Worm (Caenorhabditis elegans) whole organism, late embryonic: ENCODE measurements around the gene C12D8.13.

Experiments
- C08G9.2 ChIP-seq: sonication (generic microtip); optimal IDR thresholded peaks from 2 replicates; lab custom pipeline; 2016; ENCODE audit warnings: mild to moderate bottlenecking, missing genetic modification characterization, moderate library complexity, missing compliant biosample characterization
- F13H6.1 ChIP-seq: sonication (generic microtip); optimal IDR thresholded peaks from 2 replicates; lab custom pipeline; 2016; ENCODE audit warnings: missing genetic modification characterization, missing compliant biosample characterization
- Y22D7AL.16 ChIP-seq: sonication (generic microtip); optimal IDR thresholded peaks from 2 replicates; lab custom pipeline; 2016; ENCODE audit warnings: missing genetic modification characterization, missing compliant biosample characterization
- ahr-1 ChIP-seq: sonication (generic microtip); optimal IDR thresholded peaks from 2 replicates; lab custom pipeline; 2016; ENCODE audit warnings: missing genetic modification characterization, missing compliant biosample characterization
- ama-1 ChIP-seq: fragments of 150-350 bp; optimal IDR thresholded peaks from 2 replicates; lab custom pipeline; 2014
- ceh-14 ChIP-seq: sonication (generic microtip); optimal IDR thresholded peaks from 2 replicates; lab custom pipeline; 2016; ENCODE audit warnings: missing genotype, missing genetic modification characterization, missing compliant biosample characterization
- ceh-18 ChIP-seq: sonication (generic microtip); optimal IDR thresholded peaks from 2 replicates; lab custom pipeline; 2016; ENCODE audit warnings: missing genetic modification characterization, missing compliant biosample characterization
- ceh-19 ChIP-seq: fragments of 200-800 bp; sonication (Bioruptor generic); optimal IDR thresholded peaks from 2 replicates; lab custom pipeline; 2018; ENCODE audit warnings: mild to moderate bottlenecking, missing genetic modification characterization, missing compliant biosample characterization
- ceh-2 ChIP-seq: sonication (generic microtip); optimal IDR thresholded peaks from 2 replicates; lab custom pipeline; 2016; ENCODE audit warnings: missing genotype, missing genetic modification characterization, missing compliant biosample characterization
- ceh-22 ChIP-seq: sonication (generic microtip); optimal IDR thresholded peaks from 2 replicates; lab custom pipeline; 2017; ENCODE audit warnings: missing biosample characterization, missing genetic modification characterization
- ceh-24 ChIP-seq: sonication (generic microtip); optimal IDR thresholded peaks from 2 replicates; lab custom pipeline; 2016; ENCODE audit warnings: mild to moderate bottlenecking, missing genetic modification characterization, missing compliant biosample characterization
- ceh-30 ChIP-seq: fragments of 150-350 bp; optimal IDR thresholded peaks from 2 replicates; lab custom pipeline; 2014; ENCODE audit warnings: missing biosample characterization, missing genetic modification characterization
- ceh-31 ChIP-seq: sonication (generic microtip); optimal IDR thresholded peaks from 2 replicates; lab custom pipeline; 2016; ENCODE audit warnings: missing genetic modification characterization, missing compliant biosample characterization
- ceh-34 ChIP-seq: sonication (generic microtip); optimal IDR thresholded peaks from 2 replicates; lab custom pipeline; 2016; ENCODE audit warnings: mild to moderate bottlenecking, missing genetic modification characterization, missing compliant biosample characterization
- ceh-45 ChIP-seq: fragments of 200-800 bp; sonication (Bioruptor generic); IDR thresholded peaks from 2 replicates; pipeline ENCODE4 v1.3.6; 2022; ENCODE audit warnings: missing genetic modification reagents, missing genetic modification characterization, missing compliant biosample characterization
- ceh-48 ChIP-seq: sonication (generic microtip); optimal IDR thresholded peaks from 2 replicates; lab custom pipeline; 2016; ENCODE audit warnings: missing genetic modification characterization, inconsistent platforms, missing compliant biosample characterization
- che-1 ChIP-seq: sonication (generic microtip); optimal IDR thresholded peaks from 2 replicates; lab custom pipeline; 2016; ENCODE audit warnings: mild to moderate bottlenecking, missing genetic modification characterization, missing compliant biosample characterization
- dve-1 ChIP-seq: sonication (generic microtip); optimal IDR thresholded peaks from 2 replicates; lab custom pipeline; 2017; ENCODE audit warnings: antibody characterized with exemption, mild to moderate bottlenecking, missing genetic modification characterization, missing compliant biosample characterization
- elt-2 ChIP-seq: sonication (generic microtip); optimal IDR thresholded peaks from 2 replicates; lab custom pipeline; 2016; ENCODE audit warnings: missing genetic modification reagents, missing genetic modification characterization, missing compliant biosample characterization
- elt-4 ChIP-seq: sonication (generic microtip); optimal IDR thresholded peaks from 2 replicates; lab custom pipeline; 2016; ENCODE audit warnings: missing genetic modification characterization, missing compliant biosample characterization
- ets-4 ChIP-seq: sonication (generic microtip); optimal IDR thresholded peaks from 2 replicates; lab custom pipeline; 2016; ENCODE audit warnings: missing genetic modification characterization, missing compliant biosample characterization
- fax-1 ChIP-seq: sonication (generic microtip); optimal IDR thresholded peaks from 2 replicates; lab custom pipeline; 2016; ENCODE audit warnings: missing genotype, missing genetic modification characterization, missing compliant biosample characterization
- fkh-10 ChIP-seq: fragments of 150-350 bp; optimal IDR thresholded peaks from 2 replicates; lab custom pipeline; 2014; ENCODE audit warnings: missing biosample characterization, missing genetic modification reagents, missing genetic modification characterization
- fkh-6 ChIP-seq: sonication (generic microtip); optimal IDR thresholded peaks from 2 replicates; lab custom pipeline; 2016; ENCODE audit warnings: missing genetic modification characterization, missing compliant biosample characterization
- hlh-13 ChIP-seq: fragments of 200-800 bp; sonication (Bioruptor generic); optimal IDR thresholded peaks from 2 replicates; lab custom pipeline; 2018; ENCODE audit warnings: mild to moderate bottlenecking, missing genetic modification characterization, missing compliant biosample characterization
- hlh-8 ChIP-seq: sonication (generic microtip); optimal IDR thresholded peaks from 2 replicates; lab custom pipeline; 2016; ENCODE audit warnings: missing genotype, missing genetic modification characterization, missing compliant biosample characterization
- lim-6 ChIP-seq: sonication (generic microtip); optimal IDR thresholded peaks from 2 replicates; lab custom pipeline; 2016; ENCODE audit warnings: missing genetic modification characterization, missing compliant biosample characterization
- lin-11 ChIP-seq: fragments of 200-800 bp; sonication (Bioruptor generic); optimal IDR thresholded peaks from 2 replicates; lab custom pipeline; 2018; ENCODE audit warnings: mild to moderate bottlenecking, missing genetic modification characterization, missing compliant biosample characterization
- madf-2 ChIP-seq: sonication (generic microtip); optimal IDR thresholded peaks from 2 replicates; lab custom pipeline; 2017; ENCODE audit warnings: missing genetic modification characterization, missing compliant biosample characterization
- nfya-1 ChIP-seq: sonication (generic microtip); optimal IDR thresholded peaks from 2 replicates; lab custom pipeline; 2017; ENCODE audit warnings: missing genetic modification characterization, mild to moderate bottlenecking, missing compliant biosample characterization, antibody characterized with exemption, moderate library complexity
- npax-4 ChIP-seq: sonication (generic microtip); optimal IDR thresholded peaks from 2 replicates; lab custom pipeline; 2016; ENCODE audit warnings: missing genetic modification characterization, missing compliant biosample characterization
- pag-3 ChIP-seq: sonication (generic microtip); optimal IDR thresholded peaks from 2 replicates; lab custom pipeline; 2016; ENCODE audit warnings: missing compliant biosample characterization, missing genetic modification characterization, borderline replicate concordance
- pat-9 ChIP-seq: fragments of 200-800 bp; sonication (Bioruptor generic); optimal IDR thresholded peaks from 2 replicates; lab custom pipeline; 2018; ENCODE audit warnings: mild to moderate bottlenecking, missing genetic modification characterization, moderate library complexity, missing compliant biosample characterization
- pax-1 ChIP-seq: fragments of 150-350 bp; optimal IDR thresholded peaks from 2 replicates; lab custom pipeline; 2014; ENCODE audit warnings: missing biosample characterization, missing genetic modification characterization
- pqm-1 ChIP-seq: sonication (generic microtip); optimal IDR thresholded peaks from 2 replicates; lab custom pipeline; 2016; ENCODE audit warnings: missing genetic modification characterization, missing compliant biosample characterization
- ref-2 ChIP-seq: sonication (generic microtip); optimal IDR thresholded peaks from 2 replicates; lab custom pipeline; 2016; ENCODE audit warnings: missing genetic modification characterization, missing compliant biosample characterization
- rnt-1 ChIP-seq: sonication (generic microtip); optimal IDR thresholded peaks from 2 replicates; lab custom pipeline; 2016; ENCODE audit warnings: missing genetic modification characterization, missing compliant biosample characterization
- sdc-2 ChIP-seq: sonication (generic microtip); optimal IDR thresholded peaks from 2 replicates; lab custom pipeline; 2016; ENCODE audit warnings: missing genotype, missing genetic modification characterization, missing compliant biosample characterization
- sox-2 ChIP-seq: fragments of 200-800 bp; sonication (Bioruptor generic); IDR thresholded peaks from 2 replicates; pipeline ENCODE4 v1.3.6; 2022; ENCODE audit warnings: missing genetic modification reagents, missing genetic modification characterization, missing compliant biosample characterization
- tbx-2 ChIP-seq: sonication (generic microtip); optimal IDR thresholded peaks from 2 replicates; lab custom pipeline; 2016; ENCODE audit warnings: missing genetic modification characterization, missing compliant biosample characterization
- tbx-7 ChIP-seq: sonication (generic microtip); optimal IDR thresholded peaks from 2 replicates; lab custom pipeline; 2016; ENCODE audit warnings: missing genotype, missing genetic modification characterization, missing compliant biosample characterization
- unc-3 ChIP-seq, 2 experiments: fragments of 200-800 bp in 1 of 2; sonication (Bioruptor generic) in 1 of 2; sonication (generic microtip) in 1 of 2; conservative IDR thresholded peaks in 1 of 2; optimal IDR thresholded peaks in 1 of 2; 2 replicates each; pipeline versions ENCODE4 v1.3.6 to Lab custom; 2016 to 2022; ENCODE audit warnings: missing compliant biosample characterization in 2 of 2, missing genetic modification characterization in 2 of 2, missing genetic modification reagents in 1 of 2
- unc-42 ChIP-seq: sonication (generic microtip); optimal IDR thresholded peaks from 2 replicates; lab custom pipeline; 2016; ENCODE audit warnings: missing genotype, missing genetic modification characterization, missing compliant biosample characterization
- unc-86 ChIP-seq: sonication (generic microtip); optimal IDR thresholded peaks from 2 replicates; lab custom pipeline; 2016; ENCODE audit warnings: missing genetic modification characterization, missing compliant biosample characterization
- zip-5 ChIP-seq: sonication (generic microtip); optimal IDR thresholded peaks from 2 replicates; lab custom pipeline; 2016; ENCODE audit warnings: missing genetic modification characterization, missing compliant biosample characterization

The C12D8.13 gene

ce11 chrV:10182984-10183383 is 37.5 kb downstream of the C12D8.13 start, which contains the start of gene ZK856.4:
Gene ZK856.4 (plus strand): TSS chrV:10183284.
- TF ChIP-seq ahr-1 (tag; lab: Kevin White, UChicago) (no peak), lim-6 (tag; lab: Kevin White, UChicago) (no peak), ets-4 (no peak), fkh-6 (tag; lab: Kevin White, UChicago) (no peak), unc-3 (GFP tag; conservative IDR thresholded peaks at IDR 0.05; lab: Robert Waterston, UW) (no peak), unc-3 (tag; optimal IDR thresholded peaks at IDR 0.05; lab: Kevin White, UChicago) (no peak), che-1 (tag; lab: Kevin White, UChicago) (no peak), nfya-1 (tag; lab: Kevin White, UChicago) (no peak), ceh-19 (GFP tag; lab: Kevin White, UChicago) (no peak), hlh-13 (no peak), dve-1 (tag; lab: Kevin White, UChicago) (no peak), madf-2 (no peak), pqm-1 (tag; lab: Kevin White, UChicago) (no peak), ceh-14 (tag; lab: Kevin White, UChicago) (no peak), ceh-24 (tag; lab: Kevin White, UChicago) (no peak), ceh-22 (no peak), pax-1 (tag; lab: Kevin White, UChicago) (no peak), ref-2 (tag; lab: Kevin White, UChicago) (no peak), sdc-2 (no peak)

DNA sequence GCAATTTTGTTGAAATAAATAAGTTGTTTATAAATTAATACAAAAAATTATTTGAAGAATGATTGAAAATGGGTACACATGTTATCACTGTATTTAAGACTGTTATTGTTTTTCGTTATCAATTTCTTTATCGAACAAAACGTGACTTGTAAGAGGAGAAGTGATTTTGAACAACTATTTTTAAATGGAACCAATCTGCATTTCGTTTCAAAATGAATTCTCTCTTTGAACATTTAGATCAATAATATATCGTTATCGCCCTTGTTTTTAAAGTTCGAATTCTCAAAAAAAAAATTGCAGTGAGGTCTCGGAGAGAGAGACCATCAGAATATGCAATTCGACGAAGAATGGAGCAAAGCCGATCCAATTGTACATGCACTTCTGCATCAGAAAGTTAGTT is 41.3 kb downstream of the C12D8.13 start, which contains the start of gene cul-5:
cul-5 (plus strand) TSS at position 301 of the 400 bp plus-strand sequence.
- TF ChIP-seq sox-2 (GFP tag; lab: Robert Waterston, UW) (no peak), ceh-30 (tag; lab: Kevin White, UChicago) (no peak), elt-2 (tag; lab: Kevin White, UChicago) (peak; percentile 11)
- TF ChIP-seq, all 69 proteins: peak for 1

DNA sequence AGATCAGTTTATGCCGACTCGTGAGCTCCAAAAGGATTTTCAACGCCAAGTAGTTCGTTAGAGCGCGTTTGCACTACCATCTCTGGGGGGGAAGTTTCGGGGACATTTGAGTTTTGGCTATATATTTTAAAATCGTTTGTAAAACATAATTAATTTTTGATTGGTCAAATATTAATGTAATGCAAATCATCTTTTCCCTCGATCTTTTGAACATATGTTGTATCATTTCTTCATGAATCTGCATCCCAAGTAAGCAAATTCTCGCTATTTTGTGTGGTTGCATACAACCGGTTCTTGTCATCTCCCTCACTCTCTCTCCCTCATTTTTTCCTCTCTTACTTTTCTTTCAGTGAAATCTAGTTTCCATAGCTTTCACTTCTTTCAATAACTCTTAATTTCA is 42.3 kb downstream of the C12D8.13 start:
- TF ChIP-seq npax-4 (tag; lab: Kevin White, UChicago) (no peak), nfya-1 (tag; lab: Kevin White, UChicago) (peak; percentile 31), ceh-18 (tag; lab: Kevin White, UChicago) (peak; percentile 54), fkh-10 (GFP tag; lab: Kevin White, UChicago) (no peak), ref-2 (tag; lab: Kevin White, UChicago) (peak; percentile 85), unc-86 (no peak), unc-42 (peak; percentile 19), rnt-1 (tag; lab: Kevin White, UChicago) (peak; percentile 22), tbx-2 (peak; percentile 75), ceh-45 (GFP tag; lab: Robert Waterston, UW) (no peak), pag-3 (tag; lab: Kevin White, UChicago) (no peak), ama-1 (no peak), sox-2 (GFP tag; lab: Robert Waterston, UW) (no peak), ceh-14 (tag; lab: Kevin White, UChicago) (peak; percentile 79), Y22D7AL.16 (tag; lab: Kevin White, UChicago) (no peak), ceh-2 (tag; lab: Kevin White, UChicago) (peak; percentile 63), elt-4 (no peak), zip-5 (peak; percentile 52), ceh-19 (GFP tag; lab: Kevin White, UChicago) (no peak), ceh-48 (tag; lab: Kevin White, UChicago) (peak; percentile 37), F13H6.1 (tag; lab: Kevin White, UChicago) (peak; percentile 67), tbx-7 (tag; lab: Kevin White, UChicago) (peak; percentile 71), hlh-8 (peak; percentile 52), pat-9 (tag; lab: Kevin White, UChicago) (no peak), sdc-2 (peak; percentile 23), elt-2 (tag; lab: Kevin White, UChicago) (peak; percentile 54), ceh-34 (tag; lab: Kevin White, UChicago) (peak; percentile 67), ceh-31 (peak; percentile 94), dve-1 (tag; lab: Kevin White, UChicago) (no peak), ceh-24 (tag; lab: Kevin White, UChicago) (no peak), fax-1 (tag; lab: Kevin White, UChicago) (peak; percentile 39), ets-4 (peak; percentile 73), lin-11 (no peak), C08G9.2 (peak; percentile 77), ahr-1 (tag; lab: Kevin White, UChicago) (peak; percentile 49)
